Fruit fly (Drosophila melanogaster): Measurements from ENCODE around the gene RNaseX25.

RNaseX25 gene

dm6 chr3L:7988828-7989673 lies 18.7 kb downstream of the RNaseX25 start:
- TF ChIP-seq Trl (optimal IDR thresholded peaks at IDR 0.05) (no peak), Trl (GFP tag; optimal IDR thresholded peaks at IDR 0.05) (peak; percentile 45), unpg (GFP tag; optimal IDR thresholded peaks at IDR 0.05) (peak; percentile 68), NfI (GFP tag; optimal IDR thresholded peaks at IDR 0.05) (peak; percentile 26), Kr (GFP tag; optimal IDR thresholded peaks at IDR 0.05) (peak; percentile 71), al (GFP tag; IDR thresholded peaks at IDR 0.05) (no peak), CG10565 (GFP tag; optimal IDR thresholded peaks at IDR 0.05) (peak; percentile 6), CG2129 (GFP tag; IDR thresholded peaks at IDR 0.05; ENCODE audit: partially characterized antibody) (no peak), nerfin-1 (tag; optimal IDR thresholded peaks at IDR 0.05) (peak; percentile 68), CG11093 (GFP tag; IDR thresholded peaks at IDR 0.05) (peak; percentile 53; the same call in 1 of the 3 replicates), h (optimal IDR thresholded peaks at IDR 0.05) (no peak), ara (GFP tag; IDR thresholded peaks at IDR 0.05) (peak; percentile 79), Optix (GFP tag; IDR thresholded peaks at IDR 0.05) (no peak; the same call in 2 of the 3 replicates), Adf1 (GFP tag; IDR thresholded peaks at IDR 0.05) (no peak), Nf-YB (GFP tag; optimal IDR thresholded peaks at IDR 0.05) (peak; percentile 46), CG7928 (GFP tag; optimal IDR thresholded peaks at IDR 0.05) (no peak), shn (GFP tag; optimal IDR thresholded peaks at IDR 0.05) (peak; percentile 14), Sry-β (GFP tag; optimal IDR thresholded peaks at IDR 0.05) (peak; percentile 52), Asciz (GFP tag; optimal IDR thresholded peaks at IDR 0.05) (peak; percentile 65), ewg (GFP tag; optimal IDR thresholded peaks at IDR 0.05) (peak; percentile 60), Bdp1 (GFP tag; optimal IDR thresholded peaks at IDR 0.05) (no peak), hkb (optimal IDR thresholded peaks at IDR 0.05) (no peak), hkb (GFP tag; IDR thresholded peaks at IDR 0.05) (peak; percentile 77), CG12659 (GFP tag; optimal IDR thresholded peaks at IDR 0.05) (peak; percentile 57), Stat92E (GFP tag; optimal IDR thresholded peaks at IDR 0.05) (peak in 1 of 3 experiments; percentile 46), cad (GFP tag; optimal IDR thresholded peaks at IDR 0.05) (no peak), CG1792 (GFP tag; optimal IDR thresholded peaks at IDR 0.05) (no peak), CG1233 (GFP tag; optimal IDR thresholded peaks at IDR 0.05) (peak; percentile 68), Ada2b (GFP tag; IDR thresholded peaks at IDR 0.05) (peak; percentile 25; the same call in 1 of the 2 replicates), CG31388 (GFP tag; optimal IDR thresholded peaks at IDR 0.05) (peak; percentile 11), CG2120 (GFP tag; optimal IDR thresholded peaks at IDR 0.05) (peak; percentile 16), bsh (GFP tag; optimal IDR thresholded peaks at IDR 0.05) (peak; percentile 57 to 89), grn (GFP tag; optimal IDR thresholded peaks at IDR 0.05) (peak; percentile 14), Myb (GFP tag; optimal IDR thresholded peaks at IDR 0.05) (no peak), Xbp1 (GFP tag; optimal IDR thresholded peaks at IDR 0.05) (peak; percentile 71), CG9797 (GFP tag; optimal IDR thresholded peaks at IDR 0.05) (peak; percentile 3), her (GFP tag; optimal IDR thresholded peaks at IDR 0.05) (no peak), Sin3A (optimal IDR thresholded peaks at IDR 0.05) (no peak), dimm (GFP tag; IDR thresholded peaks at IDR 0.05) (no peak), Fer3 (tag; optimal IDR thresholded peaks at IDR 0.05) (peak; percentile 32), pan (optimal IDR thresholded peaks at IDR 0.05) (no peak), pan (GFP tag; optimal IDR thresholded peaks at IDR 0.05 in 1 of 2, IDR thresholded peaks at IDR 0.05 in 1 of 2) (peak in 1 of 2 experiments; percentile 58), sr (GFP tag; IDR thresholded peaks at IDR 0.05) (no peak), D (optimal IDR thresholded peaks at IDR 0.05) (no peak), D (GFP tag; optimal IDR thresholded peaks at IDR 0.05) (peak; percentile 85), lilli (GFP tag; optimal IDR thresholded peaks at IDR 0.05) (peak; percentile 55), Scr (GFP tag; IDR thresholded peaks at IDR 0.05; ENCODE audit: partially characterized antibody) (no peak), CG2875 (GFP tag; optimal IDR thresholded peaks at IDR 0.05) (peak; percentile 51), MBD-R2 (GFP tag; IDR thresholded peaks at IDR 0.05) (0 out of 2 replicates have a peak, but pooled peaks have one; percentile 12), ssp (GFP tag; IDR thresholded peaks at IDR 0.05) (peak; percentile 31; the same call in 1 of the 2 replicates)

All from whole organism, embryonic.